Worm (Caenorhabditis elegans) whole organism, L1 larva: Measurements from ENCODE around the gene cpd-2.
A peak's percentile ranks its signal among the peaks of the same experiment; 100 is the strongest.

ENCODE experiments used
- ceh-63 ChIP-seq: fragments of 200-800 bp; sonication (Bioruptor generic); optimal IDR thresholded peaks from 2 replicates; lab custom pipeline; 2018; ENCODE audit warnings: mild to moderate bottlenecking, missing genetic modification characterization, missing compliant biosample characterization
- egl-27 ChIP-seq, 2 experiments: fragments of 150-350 bp in 1 of 2; sonication (generic microtip); optimal IDR thresholded peaks; 3 replicates each; lab custom pipeline; 2017 to 2018; ENCODE audit warnings: missing biosample characterization in 2 of 2, missing genetic modification characterization in 2 of 2, missing genetic modification reagents in 2 of 2
- lsy-2 ChIP-seq, 2 experiments: fragments of 150-350 bp; optimal IDR thresholded peaks; 2 replicates each; lab custom pipeline; 2014; ENCODE audit warnings: missing biosample characterization in 2 of 2, missing genetic modification characterization in 2 of 2
- mep-1 ChIP-seq: fragments of 150-350 bp; optimal IDR thresholded peaks from 2 replicates; lab custom pipeline; 2014; ENCODE audit warnings: missing biosample characterization, missing genetic modification characterization
- nhr-11 ChIP-seq: fragments of 150-350 bp; optimal IDR thresholded peaks from 2 replicates; lab custom pipeline; 2014; ENCODE audit warnings: missing biosample characterization, missing genetic modification characterization
- nhr-76 ChIP-seq: sonication (generic microtip); optimal IDR thresholded peaks from 2 replicates; lab custom pipeline; 2017; ENCODE audit warnings: missing biosample characterization, missing genetic modification characterization
- nhr-84 ChIP-seq: sonication (generic microtip); optimal IDR thresholded peaks from 2 replicates; lab custom pipeline; 2017; ENCODE audit warnings: missing biosample characterization, missing genetic modification characterization
- snu-23 ChIP-seq: sonication (generic microtip); optimal IDR thresholded peaks from 2 replicates; lab custom pipeline; 2016; ENCODE audit warnings: missing genetic modification characterization, missing compliant biosample characterization
- unc-62 ChIP-seq: fragments of 150-350 bp; optimal IDR thresholded peaks from 2 replicates; lab custom pipeline; 2014; ENCODE audit warnings: missing biosample characterization, missing genetic modification reagents, missing genetic modification characterization

DNA sequence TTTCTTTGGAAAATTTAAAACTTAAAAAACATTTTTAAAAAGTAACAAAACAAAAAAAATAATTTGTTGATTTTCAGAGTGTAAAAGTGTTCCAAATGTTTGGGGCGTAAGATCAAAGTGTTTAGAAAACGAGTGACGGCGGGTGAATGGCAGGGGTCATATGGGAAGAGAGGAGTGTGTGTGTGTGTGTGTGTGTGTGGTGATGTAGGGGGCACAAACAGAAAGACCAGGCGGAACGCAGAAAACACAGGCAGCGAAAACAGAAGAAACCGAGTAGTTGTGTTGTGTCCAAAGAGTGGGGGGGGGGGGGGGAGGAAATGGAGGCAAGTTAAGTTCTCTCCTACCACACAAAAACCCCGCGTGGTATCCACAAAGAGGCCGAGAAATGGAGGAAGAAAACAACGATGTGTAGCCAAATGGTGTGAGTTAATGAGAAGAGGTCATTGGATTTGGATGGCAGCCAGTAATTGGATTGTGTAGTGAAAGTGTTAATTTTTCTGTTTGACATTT is 9.4 kb upstream of the cpd-2 start, which contains the start of gene B0395.3:
- TF ChIP-seq snu-23: peak; percentile 34
- no peak for TF ChIP-seq nhr-76 (tag; lab: Kevin White, UChicago)
- TF ChIP-seq nhr-11: no peak
- no peak for TF ChIP-seq unc-62
- no peak for TF ChIP-seq nhr-84 (tag; lab: Kevin White, UChicago)
- TF ChIP-seq egl-27 (tag; optimal IDR thresholded peaks at IDR 0.05; lab: Kevin White, UChicago): no peak
- peak in 1 of 2 experiments; percentile 22 for TF ChIP-seq lsy-2 (tag; optimal IDR thresholded peaks at IDR 0.05; lab: Kevin White, UChicago)
- no peak for TF ChIP-seq ceh-63 (GFP tag; lab: Kevin White, UChicago)
- peak; percentile 39 for TF ChIP-seq mep-1
